Fruit fly (Drosophila melanogaster): ENCODE results near the gene Srx.

Gene Srx

DNA sequence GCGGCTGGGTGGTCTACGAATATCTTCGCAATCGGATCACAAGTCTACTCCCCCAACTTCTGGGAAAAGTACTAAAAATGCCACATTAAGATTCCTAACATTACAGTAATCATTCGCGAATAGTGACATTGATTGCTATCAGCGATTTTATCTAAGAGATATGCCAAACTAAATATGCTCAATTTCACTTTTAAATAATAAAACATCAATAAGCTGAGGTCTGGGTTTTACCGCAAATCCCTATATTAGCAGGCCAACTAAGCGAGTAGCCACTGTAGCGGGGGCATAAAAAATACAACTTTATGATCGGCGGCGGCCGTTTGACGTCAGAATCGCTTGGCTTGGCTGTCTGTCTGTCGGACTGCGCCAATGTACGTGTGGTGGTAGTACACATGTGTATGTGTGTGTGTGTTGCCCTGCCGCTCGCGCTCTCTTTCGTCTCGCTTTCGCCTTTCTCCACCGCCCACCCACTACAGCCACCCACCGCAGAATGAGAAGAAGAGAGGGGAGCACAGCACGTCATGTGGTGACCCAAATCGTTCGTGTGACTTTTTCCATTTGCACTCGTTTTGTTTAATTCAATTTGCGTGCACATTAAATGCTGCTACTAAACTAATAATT lies 23.6 kb downstream of the Srx start (continued):
- TF ChIP-seq Mrtf (GFP tag; IDR thresholded peaks at IDR 0.05) = peak; percentile 94
- peak; percentile 97 for TF ChIP-seq CG14014 (GFP tag; IDR thresholded peaks at IDR 0.05)
- peak; percentile 90 for TF ChIP-seq CG4404 (GFP tag; IDR thresholded peaks at IDR 0.05)
- peak in 1 of 2 experiments; percentile 60 for TF ChIP-seq crp (GFP tag; optimal IDR thresholded peaks at IDR 0.05)
- TF ChIP-seq stc (GFP tag; IDR thresholded peaks at IDR 0.05) = peak; percentile 93
- TF ChIP-seq CG15269 (tag; optimal IDR thresholded peaks at IDR 0.05) = peak; percentile 97
- peak; percentile 93 for TF ChIP-seq B-H1 (GFP tag; IDR thresholded peaks at IDR 0.05)
- peak; percentile 87 for TF ChIP-seq CG4328 (GFP tag; optimal IDR thresholded peaks at IDR 0.05)
- peak; percentile 88 for TF ChIP-seq Ets97D (GFP tag; optimal IDR thresholded peaks at IDR 0.05)
- peak; percentile 96 for TF ChIP-seq PHDP (tag; optimal IDR thresholded peaks at IDR 0.05)
- TF ChIP-seq ap (GFP tag; IDR thresholded peaks at IDR 0.05) = peak; percentile 90
- TF ChIP-seq CG3995 (GFP tag; optimal IDR thresholded peaks at IDR 0.05) = peak; percentile 74
- peak; percentile 99 for TF ChIP-seq sd (tag; optimal IDR thresholded peaks at IDR 0.05)
- peak; percentile 92 for TF ChIP-seq sug (tag; optimal IDR thresholded peaks at IDR 0.05)
- peak; percentile 87 for TF ChIP-seq CG1024 (GFP tag; IDR thresholded peaks at IDR 0.05)
- peak; percentile 86 for TF ChIP-seq CG9876 (GFP tag; optimal IDR thresholded peaks at IDR 0.05)
- TF ChIP-seq lbe (GFP tag; optimal IDR thresholded peaks at IDR 0.05) = peak; percentile 95
- TF ChIP-seq CG2712 (tag; optimal IDR thresholded peaks at IDR 0.05) = peak; percentile 93
- TF ChIP-seq CG30020 (tag; optimal IDR thresholded peaks at IDR 0.05) = peak; percentile 60
- TF ChIP-seq TFAM (GFP tag; optimal IDR thresholded peaks at IDR 0.05) = no peak
- TF ChIP-seq CG18262 (tag; optimal IDR thresholded peaks at IDR 0.05) = peak; percentile 90
- peak; percentile 76 for TF ChIP-seq trh (GFP tag; optimal IDR thresholded peaks at IDR 0.05)
- TF ChIP-seq CG3726 (GFP tag; IDR thresholded peaks at IDR 0.05) = peak; percentile 91
- peak; percentile 79 for TF ChIP-seq sima (GFP tag; optimal IDR thresholded peaks at IDR 0.05)
- TF ChIP-seq CG11247 (GFP tag; IDR thresholded peaks at IDR 0.05) = peak; percentile 96
- peak; percentile 98 for TF ChIP-seq CG9817 (tag; optimal IDR thresholded peaks at IDR 0.05)
- peak; percentile 78 for TF ChIP-seq exex (tag; optimal IDR thresholded peaks at IDR 0.05)
- TF ChIP-seq Elba2 (GFP tag; optimal IDR thresholded peaks at IDR 0.05) = no peak
- peak; percentile 97 for TF ChIP-seq dysf (GFP tag; IDR thresholded peaks at IDR 0.05)
- TF ChIP-seq fd64A (GFP tag; optimal IDR thresholded peaks at IDR 0.05) = peak; percentile 90
- TF ChIP-seq sens-2 (GFP tag; IDR thresholded peaks at IDR 0.05) = peak; percentile 88
- TF ChIP-seq Antp (GFP tag; optimal IDR thresholded peaks at IDR 0.05) = peak; percentile 96
- TF ChIP-seq psq (GFP tag; optimal IDR thresholded peaks at IDR 0.05) = peak; percentile 72
- peak; percentile 93 for TF ChIP-seq HLH3B (GFP tag; IDR thresholded peaks at IDR 0.05)
- peak; percentile 90 for TF ChIP-seq dm (GFP tag; optimal IDR thresholded peaks at IDR 0.05)
- TF ChIP-seq jumu (GFP tag; optimal IDR thresholded peaks at IDR 0.05) = peak; percentile 97
- peak; percentile 87 for TF ChIP-seq CG11398 (GFP tag; optimal IDR thresholded peaks at IDR 0.05)
- no peak for TF ChIP-seq h (optimal IDR thresholded peaks at IDR 0.05)
- TF ChIP-seq CG5245 (GFP tag; optimal IDR thresholded peaks at IDR 0.05) = peak; percentile 85
- peak; percentile 97 to 98 for TF ChIP-seq dpn (GFP tag; optimal IDR thresholded peaks at IDR 0.05)
- TF ChIP-seq Chrac-16 (GFP tag; optimal IDR thresholded peaks at IDR 0.05) = peak; percentile 96
- peak in 1 of 2 experiments; percentile 89 for TF ChIP-seq eve (GFP tag; optimal IDR thresholded peaks at IDR 0.05)
- no peak for TF ChIP-seq CG2199 (GFP tag; IDR thresholded peaks at IDR 0.05)
- peak; percentile 66 for TF ChIP-seq CTCF (GFP tag; optimal IDR thresholded peaks at IDR 0.05)
- TF ChIP-seq CG11560 (tag; IDR thresholded peaks at IDR 0.05) = peak; percentile 89
- peak; percentile 92 for TF ChIP-seq CG16815 (GFP tag; optimal IDR thresholded peaks at IDR 0.05)
- TF ChIP-seq ATbp (GFP tag; optimal IDR thresholded peaks at IDR 0.05) = peak; percentile 96
- TF ChIP-seq hb (GFP tag; IDR thresholded peaks at IDR 0.05; ENCODE audit: partially characterized antibody) = no peak
- peak; percentile 95 for TF ChIP-seq HLH54F (GFP tag; optimal IDR thresholded peaks at IDR 0.05)
- peak; percentile 95 for TF ChIP-seq Dek (tag; optimal IDR thresholded peaks at IDR 0.05)
